Worm (Caenorhabditis elegans) whole organism, L3 larva: ENCODE results near the gene ceh-82.

Experiments
- fos-1 ChIP-seq: fragments of 150-350 bp; optimal IDR thresholded peaks from 2 replicates; lab custom pipeline; 2014; ENCODE audit warnings: missing biosample characterization, missing genetic modification characterization
- jun-1 ChIP-seq: fragments of 150-350 bp; optimal IDR thresholded peaks from 2 replicates; lab custom pipeline; 2014; ENCODE audit warnings: missing biosample characterization, missing genetic modification reagents, missing genetic modification characterization
- unc-62 ChIP-seq: fragments of 150-350 bp; sonication (generic microtip); optimal IDR thresholded peaks from 4 replicates; lab custom pipeline; 2014; ENCODE audit warnings: missing biosample characterization, missing genetic modification reagents, missing genetic modification characterization
- ztf-11 ChIP-seq: fragments of 150-350 bp; optimal IDR thresholded peaks from 2 replicates; lab custom pipeline; 2014; ENCODE audit warnings: missing biosample characterization, missing genetic modification characterization

ce11 chrII:1728253-1728652, 3.8 kb upstream of the ceh-82 start, which contains the start of gene btb-9:
- TF ChIP-seq unc-62 (GFP tag; lab: Kevin White, UChicago) (no peak), fos-1 (tag; lab: Kevin White, UChicago) (no peak), jun-1 (tag; lab: Kevin White, UChicago) (no peak), ztf-11 (tag; lab: Kevin White, UChicago) (no peak)
